Fruit fly (Drosophila melanogaster): ENCODE results near the gene Toll-9.

The Toll-9 gene

dm6 chr3L:20384086-20384810 lies 17.7 kb upstream of the Toll-9 start, which contains the start of the genes CG5498 and fbl (continued):
- no peak; the same call in 1 of the 2 replicates for TF ChIP-seq lmd (GFP tag; IDR thresholded peaks at IDR 0.05)
- TF ChIP-seq gsb-n (tag; optimal IDR thresholded peaks at IDR 0.05): peak; percentile 62
- TF ChIP-seq Jarid2 (GFP tag; optimal IDR thresholded peaks at IDR 0.05): no peak
- peak; percentile 31 for TF ChIP-seq CG1647 (GFP tag; optimal IDR thresholded peaks at IDR 0.05)
- TF ChIP-seq Opbp (GFP tag; IDR thresholded peaks at IDR 0.05; ENCODE audit: partially characterized antibody): no peak
- peak; percentile 19 for TF ChIP-seq twi (tag; optimal IDR thresholded peaks at IDR 0.05)
- TF ChIP-seq btn (GFP tag; optimal IDR thresholded peaks at IDR 0.05): no peak
- TF ChIP-seq HLH3B (GFP tag; IDR thresholded peaks at IDR 0.05): no peak
- peak; percentile 38 for TF ChIP-seq Dad (GFP tag; optimal IDR thresholded peaks at IDR 0.05)
- no peak for TF ChIP-seq Sin3A (optimal IDR thresholded peaks at IDR 0.05)
- TF ChIP-seq CG31224 (GFP tag; IDR thresholded peaks at IDR 0.05): no peak
- TF ChIP-seq Sox102F (GFP tag; optimal IDR thresholded peaks at IDR 0.05): peak; percentile 64
- TF ChIP-seq CkIIα-i1 (GFP tag; IDR thresholded peaks at IDR 0.05): no peak
- TF ChIP-seq Lim3 (GFP tag; IDR thresholded peaks at IDR 0.05): no peak
- TF ChIP-seq E2f1 (GFP tag; IDR thresholded peaks at IDR 0.05): no peak; the same call in 1 of the 2 replicates
- no peak for TF ChIP-seq cad (GFP tag; optimal IDR thresholded peaks at IDR 0.05)
- TF ChIP-seq Antp (GFP tag; optimal IDR thresholded peaks at IDR 0.05): no peak
- TF ChIP-seq Hmx (GFP tag; optimal IDR thresholded peaks at IDR 0.05): peak; percentile 11
- TF ChIP-seq pan (optimal IDR thresholded peaks at IDR 0.05): no peak
- peak in 1 of 2 experiments; percentile 46 for TF ChIP-seq pan (GFP tag; optimal IDR thresholded peaks at IDR 0.05 in 1 of 2, IDR thresholded peaks at IDR 0.05 in 1 of 2)
- TF ChIP-seq fd3F (GFP tag; optimal IDR thresholded peaks at IDR 0.05): peak; percentile 37
- no peak for TF ChIP-seq CG2199 (GFP tag; IDR thresholded peaks at IDR 0.05)
- TF ChIP-seq Ptx1 (GFP tag; IDR thresholded peaks at IDR 0.05): peak; percentile 40
- no peak for TF ChIP-seq CG2875 (GFP tag; optimal IDR thresholded peaks at IDR 0.05)
- TF ChIP-seq CG14710 (tag; optimal IDR thresholded peaks at IDR 0.05): peak; percentile 85
- TF ChIP-seq CG12155 (GFP tag; optimal IDR thresholded peaks at IDR 0.05): peak; percentile 74
- TF ChIP-seq HLH54F (GFP tag; optimal IDR thresholded peaks at IDR 0.05): peak; percentile 52
- TF ChIP-seq CrebB (tag; optimal IDR thresholded peaks at IDR 0.05): no peak
- TF ChIP-seq Gug (GFP tag; IDR thresholded peaks at IDR 0.05): no peak
- no peak for TF ChIP-seq ap (GFP tag; IDR thresholded peaks at IDR 0.05)
- TF ChIP-seq inv (GFP tag; IDR thresholded peaks at IDR 0.05; ENCODE audit: partially characterized antibody): no peak
- peak; percentile 63 for TF ChIP-seq NfI (GFP tag; optimal IDR thresholded peaks at IDR 0.05)
- TF ChIP-seq sr (GFP tag; IDR thresholded peaks at IDR 0.05): no peak
- peak; percentile 40 for TF ChIP-seq Mad (GFP tag; optimal IDR thresholded peaks at IDR 0.05)
- no peak for TF ChIP-seq Poxn (GFP tag; IDR thresholded peaks at IDR 0.05)
- no peak for TF ChIP-seq CG7928 (GFP tag; optimal IDR thresholded peaks at IDR 0.05)
- no peak for TF ChIP-seq Taf1 (GFP tag; IDR thresholded peaks at IDR 0.05)
- no peak for TF ChIP-seq Hey (tag; optimal IDR thresholded peaks at IDR 0.05)
- TF ChIP-seq pzg (GFP tag; optimal IDR thresholded peaks at IDR 0.05): peak; percentile 33
- TF ChIP-seq HmgZ (tag; optimal IDR thresholded peaks at IDR 0.05): peak; percentile 71
- no peak for TF ChIP-seq CG8359 (GFP tag; optimal IDR thresholded peaks at IDR 0.05; ENCODE audit: borderline replicate concordance)
- no peak for TF ChIP-seq aop (GFP tag; IDR thresholded peaks at IDR 0.05)

dm6 chr3L:20379496-20379895 lies 13.0 kb upstream of the Toll-9 start:
- 0 out of 3 replicates have a peak, but pooled peaks have one; percentile 26 for TF ChIP-seq z (GFP tag; IDR thresholded peaks at IDR 0.05)
- TF ChIP-seq CG7963 (GFP tag; IDR thresholded peaks at IDR 0.05; ENCODE audit: partially characterized antibody): 0 out of 3 replicates have a peak, but pooled peaks have one; percentile 6
- TF ChIP-seq fd96Cb (tag; optimal IDR thresholded peaks at IDR 0.05): no peak
- TF ChIP-seq CG6791 (GFP tag; IDR thresholded peaks at IDR 0.05; ENCODE audit: partially characterized antibody): 0 out of 3 replicates have a peak, but pooled peaks have one; percentile 11
- peak; percentile 55 for TF ChIP-seq CG8478 (optimal IDR thresholded peaks at IDR 0.05)
- TF ChIP-seq repo (GFP tag; optimal IDR thresholded peaks at IDR 0.05): no peak
- peak; percentile 52 for TF ChIP-seq Med (GFP tag)

Measured in whole organism, embryonic.